Worm (Caenorhabditis elegans): ENCODE data around the gene C36C5.14.

DNA sequence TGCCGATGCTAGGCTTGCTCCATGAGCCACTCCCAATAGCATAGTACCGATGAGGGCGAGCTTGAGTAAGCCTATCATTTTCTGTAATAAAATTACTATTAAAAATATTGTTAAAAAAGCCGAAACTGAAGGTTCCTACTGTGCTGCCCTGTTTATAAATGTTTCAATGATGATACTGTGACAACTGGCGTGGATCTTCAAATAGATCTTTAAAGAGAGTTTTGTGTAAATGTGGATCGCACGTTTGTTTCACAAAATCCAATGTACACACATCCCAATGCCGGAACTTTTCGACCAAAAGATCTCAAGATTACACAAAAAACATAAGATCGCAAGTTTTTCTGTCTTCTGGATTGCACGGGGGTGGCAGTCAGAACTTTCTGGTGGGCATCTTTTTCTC is at the start of gene C36C5.14:
- TF ChIP-seq hlh-15 (tag; optimal IDR thresholded peaks at IDR 0.05) (no peak), ets-4 (tag; optimal IDR thresholded peaks at IDR 0.05) (no peak), ceh-14 (tag; optimal IDR thresholded peaks at IDR 0.05) (no peak), nhr-11 (tag; optimal IDR thresholded peaks at IDR 0.05) (no peak), hlh-8 (tag; optimal IDR thresholded peaks at IDR 0.05) (no peak)
